Fruit fly (Drosophila melanogaster) whole organism, prepupa: ENCODE measurements around the gene CG8516.
A peak's percentile ranks its signal among the peaks of the same experiment; 100 is the strongest.

Experiments
- Blimp-1 ChIP-seq: fragments of 200-800 bp; sonication (Bioruptor generic); optimal IDR thresholded peaks from 3 replicates; lab custom pipeline; 2017; ENCODE audit warnings: missing biosample characterization, missing genetic modification characterization, mild to moderate bottlenecking, moderate library complexity, missing genetic modification reagents
- CG3032 ChIP-seq: fragments of 200-800 bp; optimal IDR thresholded peaks from 2 replicates; lab custom pipeline; 2019; ENCODE audit warnings: missing biosample characterization, mild to moderate bottlenecking, missing genetic modification characterization, moderate library complexity
- CG31627 ChIP-seq: fragments of 200-800 bp; sonication (Bioruptor generic); optimal IDR thresholded peaks from 3 replicates; lab custom pipeline; 2016; ENCODE audit warnings: missing biosample characterization, missing genetic modification characterization
- CG32006 ChIP-seq: fragments of 200-800 bp; sonication (Bioruptor generic); optimal IDR thresholded peaks from 3 replicates; lab custom pipeline; 2017; ENCODE audit warnings: missing biosample characterization, mild to moderate bottlenecking, missing genetic modification characterization
- CG4318 ChIP-seq: fragments of 200-800 bp; sonication (Bioruptor generic); optimal IDR thresholded peaks from 3 replicates; lab custom pipeline; 2017; ENCODE audit warnings: missing biosample characterization, mild to moderate bottlenecking, missing genetic modification characterization
- CG6808 ChIP-seq: fragments of 200-800 bp; sonication (Bioruptor generic); optimal IDR thresholded peaks from 3 replicates; lab custom pipeline; 2017; ENCODE audit warnings: missing biosample characterization, missing genetic modification characterization, mild to moderate bottlenecking, moderate library complexity, missing genetic modification reagents
- Gug ChIP-seq: fragments of 200-800 bp; sonication (Bioruptor generic); IDR thresholded peaks from 2 replicates; pipeline ENCODE4 v1.3.6; 2022; ENCODE audit warnings: missing biosample characterization, missing genetic modification characterization
- Lpt ChIP-seq: fragments of 200-800 bp; sonication (Bioruptor generic); optimal IDR thresholded peaks from 3 replicates; lab custom pipeline; 2016; ENCODE audit warnings: missing biosample characterization, missing genetic modification characterization
- Met ChIP-seq: fragments of 200-800 bp; sonication (Bioruptor generic); optimal IDR thresholded peaks from 3 replicates; lab custom pipeline; 2016; ENCODE audit warnings: missing biosample characterization, missing genetic modification characterization
- salr ChIP-seq, 2 experiments: fragments of 200-800 bp; sonication (Bioruptor generic); optimal IDR thresholded peaks; 3 replicates each; lab custom pipeline; 2016 to 2018; ENCODE audit warnings: missing biosample characterization in 2 of 2, missing genetic modification characterization in 2 of 2, mild to moderate bottlenecking in 1 of 2
- spab ChIP-seq: fragments of 200-800 bp; sonication (Bioruptor generic); optimal IDR thresholded peaks from 2 replicates; lab custom pipeline; 2017; ENCODE audit warnings: missing biosample characterization, mild to moderate bottlenecking, missing genetic modification characterization, missing genetic modification reagents
- ss ChIP-seq, 2 experiments: fragments of 200-800 bp; sonication (Bioruptor generic); optimal IDR thresholded peaks; 2 replicates in 1 of 2; 3 replicates in 1 of 2; lab custom pipeline; 2017 to 2018; ENCODE audit warnings: mild to moderate bottlenecking in 2 of 2, missing biosample characterization in 2 of 2, missing genetic modification characterization in 2 of 2, moderate library complexity in 1 of 2
- svp ChIP-seq: fragments of 200-800 bp; sonication (Bioruptor generic); peaks from one replicate; lab custom pipeline; 2016; ENCODE audit warnings: missing biosample characterization, missing genetic modification characterization

DNA sequence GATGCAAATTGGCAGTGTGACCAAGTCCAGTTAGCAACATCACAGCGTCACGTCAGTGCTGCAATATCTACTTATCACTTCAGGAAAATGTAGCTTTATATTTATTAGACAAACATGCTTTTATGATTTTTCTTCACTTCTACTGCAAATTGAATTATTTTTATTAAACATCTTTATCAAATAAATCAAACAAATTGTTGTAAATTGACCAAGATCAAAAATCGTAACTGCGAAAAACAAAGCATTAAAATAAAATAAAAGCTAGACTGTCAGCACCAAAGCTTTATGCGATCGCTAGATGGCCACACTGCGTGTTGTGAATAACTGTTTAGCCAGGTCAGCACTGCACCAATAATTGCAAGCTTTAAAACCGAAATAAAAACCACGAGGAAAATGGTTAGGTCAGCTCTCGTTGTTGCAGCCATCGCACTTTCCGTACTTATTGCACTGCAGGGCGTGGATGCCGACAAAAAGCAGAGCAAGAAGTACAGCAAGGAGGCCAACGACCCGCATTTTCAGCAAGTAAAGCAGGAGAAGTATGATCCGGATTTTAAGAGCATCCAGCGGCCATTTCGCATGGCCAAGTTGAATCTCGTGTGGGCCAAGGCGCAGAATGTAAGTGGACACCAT is 1.8 kb upstream of the CG8516 start, which contains the start of the genes CG12945 and CG8507:
- no peak for TF ChIP-seq CG6808
- TF ChIP-seq Lpt (GFP tag; lab: Kevin White, UChicago): no peak
- no peak for TF ChIP-seq svp (GFP tag; lab: Kevin White, UChicago)
- TF ChIP-seq ss (GFP tag; optimal IDR thresholded peaks at IDR 0.05; lab: Kevin White, UChicago): no peak
- TF ChIP-seq CG31627 (GFP tag; lab: Kevin White, UChicago): peak; percentile 58
- TF ChIP-seq CG32006 (GFP tag; lab: Kevin White, UChicago): no peak
- no peak for TF ChIP-seq salr (GFP tag; optimal IDR thresholded peaks at IDR 0.05; lab: Kevin White, UChicago)
- no peak for TF ChIP-seq Blimp-1 (GFP tag; lab: Kevin White, UChicago)
- 0 out of 2 replicates have a peak, but pooled peaks have one; percentile 9 for TF ChIP-seq Gug (GFP tag; lab: Robert Waterston, UW)
- TF ChIP-seq CG4318 (GFP tag; lab: Kevin White, UChicago): no peak
- no peak for TF ChIP-seq Met (GFP tag; lab: Kevin White, UChicago)
- TF ChIP-seq CG3032: peak; percentile 58
- TF ChIP-seq spab: no peak
